Worm (Caenorhabditis elegans): ENCODE measurements around the gene Y47G7B.2.

Gene Y47G7B.2

DNA sequence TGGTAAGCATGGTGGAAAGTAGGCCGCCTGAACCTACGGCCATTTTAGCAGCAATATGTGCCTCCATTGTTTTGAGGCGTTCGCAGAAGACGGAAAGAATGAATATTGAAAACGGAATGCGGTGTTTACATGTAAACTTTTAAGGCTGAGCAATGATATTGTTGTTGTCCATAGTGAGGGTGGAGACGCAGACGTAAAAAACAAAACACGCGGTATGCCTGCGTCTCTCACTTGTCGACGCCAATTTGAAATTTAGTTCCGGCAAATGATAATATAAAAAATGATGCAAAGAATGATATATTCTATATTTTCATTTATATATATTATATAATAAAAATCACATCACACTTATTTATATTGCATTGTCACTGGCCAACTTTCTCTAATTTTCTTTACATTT, at the start of gene Y47G7B.2:
Gene Y47G7B.2, minus strand, starts transcription at position 143 of the 400 bp plus-strand sequence.
- TF ChIP-seq egl-5 (tag; optimal IDR thresholded peaks at IDR 0.05), result peak; percentile 15
- peak; percentile 16 for TF ChIP-seq lin-39 (tag; optimal IDR thresholded peaks at IDR 0.05)
- TF ChIP-seq elt-2 (tag; optimal IDR thresholded peaks at IDR 0.05), result peak; percentile 23
- no peak for TF ChIP-seq lsy-12 (tag; optimal IDR thresholded peaks at IDR 0.05)

ce11 chrII:2756351-2756750, 48.5 kb upstream of the Y47G7B.2 start:
- no peak for TF ChIP-seq nfya-1 (tag; optimal IDR thresholded peaks at IDR 0.05; ENCODE audit: insufficient read depth)

DNA sequence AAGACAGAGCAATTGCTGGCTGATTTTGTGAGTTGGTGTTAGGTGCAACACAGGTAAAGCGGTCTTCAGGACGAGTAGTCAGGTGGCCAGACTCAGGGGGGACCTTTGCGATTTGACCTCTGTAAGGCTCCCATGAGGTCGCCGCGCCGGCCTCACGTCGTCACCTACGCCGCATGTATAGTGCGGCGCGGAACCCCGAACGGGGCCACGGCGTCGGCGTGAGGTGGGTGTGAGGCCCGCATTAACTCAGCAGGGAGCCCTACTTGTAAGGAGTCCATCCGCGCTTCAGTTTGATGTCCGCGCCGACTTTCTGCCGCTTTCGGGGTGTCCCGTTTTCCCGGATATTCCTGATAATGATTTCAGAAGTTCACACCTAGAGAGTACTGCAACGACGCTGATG, 46.8 kb upstream of the Y47G7B.2 start:
- no peak for TF ChIP-seq hmg-11 (tag; optimal IDR thresholded peaks at IDR 0.05)
- no peak for TF ChIP-seq nhr-67 (tag; optimal IDR thresholded peaks at IDR 0.05)
- TF ChIP-seq ztf-4 (tag; optimal IDR thresholded peaks at IDR 0.05), result no peak
- no peak for TF ChIP-seq ama-1 (optimal IDR thresholded peaks at IDR 0.05)
- TF ChIP-seq mdl-1 (tag; optimal IDR thresholded peaks at IDR 0.05), result no peak
- no peak for TF ChIP-seq zag-1 (tag; optimal IDR thresholded peaks at IDR 0.05)
- no peak for TF ChIP-seq elt-3 (tag; optimal IDR thresholded peaks at IDR 0.05)
- TF ChIP-seq unc-39 (tag; optimal IDR thresholded peaks at IDR 0.05), result no peak
- no peak for TF ChIP-seq eor-1 (tag; optimal IDR thresholded peaks at IDR 0.05)
- TF ChIP-seq fkh-2 (tag; optimal IDR thresholded peaks at IDR 0.05), result no peak
- no peak for TF ChIP-seq ceh-16 (tag; optimal IDR thresholded peaks at IDR 0.05)
- TF ChIP-seq lsy-12 (tag; optimal IDR thresholded peaks at IDR 0.05), result no peak
- no peak for TF ChIP-seq nhr-11 (tag; optimal IDR thresholded peaks at IDR 0.05)
- no peak for TF ChIP-seq unc-62 (GFP tag; optimal IDR thresholded peaks at IDR 0.05)
- TF ChIP-seq nhr-25 (tag; optimal IDR thresholded peaks at IDR 0.05), result no peak

- TF ChIP-seq ama-1 (optimal IDR thresholded peaks at IDR 0.05), result no peak
- TF ChIP-seq R02D3.7 (tag; optimal IDR thresholded peaks at IDR 0.05), result no peak
- TF ChIP-seq lsy-12 (tag; optimal IDR thresholded peaks at IDR 0.05), result no peak
- TF ChIP-seq nhr-67 (tag; optimal IDR thresholded peaks at IDR 0.05), result no peak
- TF ChIP-seq nhr-237 (tag; optimal IDR thresholded peaks at IDR 0.05), result no peak
- no peak for TF ChIP-seq ztf-11 (tag; optimal IDR thresholded peaks at IDR 0.05)
- no peak for TF ChIP-seq daf-12 (tag; optimal IDR thresholded peaks at IDR 0.05)
- no peak for TF ChIP-seq skn-1 (tag; optimal IDR thresholded peaks at IDR 0.05)
- no peak for TF ChIP-seq lin-39 (tag; optimal IDR thresholded peaks at IDR 0.05)
- TF ChIP-seq nhr-23 (tag; optimal IDR thresholded peaks at IDR 0.05), result no peak
- TF ChIP-seq ceh-28 (tag; optimal IDR thresholded peaks at IDR 0.05), result no peak
- TF ChIP-seq mml-1 (tag; optimal IDR thresholded peaks at IDR 0.05), result no peak
Measured at ce11 chrII:2752999-2753398, 45.2 kb upstream of the Y47G7B.2 start, which contains the start of gene F29A7.3. F29A7.3 (plus strand) TSS chrII:2753299.

ce11 chrII:2752536-2752935, 44.7 kb upstream of the Y47G7B.2 start, which contains the start of gene F29A7.6:
F29A7.6 (minus strand) TSS chrII:2752611.
- no peak for TF ChIP-seq skn-1 (tag; optimal IDR thresholded peaks at IDR 0.05)
- TF ChIP-seq lsy-12 (tag; optimal IDR thresholded peaks at IDR 0.05), result no peak
- TF ChIP-seq unc-62 (GFP tag; optimal IDR thresholded peaks at IDR 0.05), result no peak
- TF ChIP-seq pha-4 (tag; optimal IDR thresholded peaks at IDR 0.05), result no peak
- no peak for TF ChIP-seq tbx-2 (tag; optimal IDR thresholded peaks at IDR 0.05)
- TF ChIP-seq nhr-43 (tag; optimal IDR thresholded peaks at IDR 0.05; ENCODE audit: poor library complexity, severe bottlenecking), result peak; percentile 47
- TF ChIP-seq unc-39 (tag; optimal IDR thresholded peaks at IDR 0.05), result no peak
- peak; percentile 71 for TF ChIP-seq snpc-4 (tag; optimal IDR thresholded peaks at IDR 0.05)
- TF ChIP-seq lin-39 (tag; optimal IDR thresholded peaks at IDR 0.05), result peak; percentile 38
- TF ChIP-seq sea-2 (GFP tag; optimal IDR thresholded peaks at IDR 0.05), result no peak
- peak; percentile 12 for TF ChIP-seq pqm-1 (tag; optimal IDR thresholded peaks at IDR 0.05)
- no peak for TF ChIP-seq nfya-1 (tag; optimal IDR thresholded peaks at IDR 0.05; ENCODE audit: insufficient read depth)
- peak; percentile 12 for TF ChIP-seq R02D3.7 (tag; optimal IDR thresholded peaks at IDR 0.05)
- TF ChIP-seq egl-27 (tag; optimal IDR thresholded peaks at IDR 0.05), result no peak
- peak; percentile 25 for TF ChIP-seq elt-2 (tag; optimal IDR thresholded peaks at IDR 0.05)
- TF ChIP-seq nhr-23 (tag; optimal IDR thresholded peaks at IDR 0.05), result peak; percentile 30
- no peak for TF ChIP-seq fkh-10 (GFP tag; optimal IDR thresholded peaks at IDR 0.05)
- TF ChIP-seq ZK546.5 (tag; optimal IDR thresholded peaks at IDR 0.05), result no peak
- peak; percentile 79 for TF ChIP-seq lin-15B (tag; optimal IDR thresholded peaks at IDR 0.05)
- no peak for TF ChIP-seq nhr-11 (tag; optimal IDR thresholded peaks at IDR 0.05)
- no peak for TF ChIP-seq ama-1 (optimal IDR thresholded peaks at IDR 0.05)
- no peak for TF ChIP-seq aly-2 (tag; optimal IDR thresholded peaks at IDR 0.05)
- TF ChIP-seq eor-1 (tag; optimal IDR thresholded peaks at IDR 0.05), result no peak

Data from whole organism, L3 larva.